Worm (Caenorhabditis elegans): ENCODE results near the gene ttll-5.

Gene ttll-5

DNA sequence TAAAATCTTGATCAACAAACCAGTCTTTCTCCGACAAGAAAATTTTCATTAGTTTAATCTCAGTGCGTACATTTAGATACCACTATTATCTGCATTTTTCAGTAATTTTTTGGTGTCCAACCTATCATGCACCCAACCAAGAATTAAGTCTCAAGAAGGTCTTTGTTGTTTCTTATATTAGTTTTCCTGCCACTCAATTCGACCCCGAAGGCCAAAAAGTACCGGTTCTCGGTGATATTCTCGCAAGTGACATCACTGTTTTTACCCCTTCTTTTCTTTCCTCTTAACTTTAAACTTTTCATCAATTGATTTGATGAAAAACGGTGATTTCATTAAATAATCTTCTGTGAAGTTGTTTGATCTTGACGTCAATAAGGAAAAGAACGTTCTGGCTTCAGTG is 34.7 kb downstream of the ttll-5 start, which contains the start of gene F38B7.2 (continued):
- TF ChIP-seq zag-1 (tag; optimal IDR thresholded peaks at IDR 0.05) (no peak), Y48G9A.11 (GFP tag; IDR thresholded peaks at IDR 0.05) (no peak), hmg-1.1 (GFP tag; IDR thresholded peaks at IDR 0.05) (no peak), aha-1 (tag) (peak; percentile 49), pqm-1 (tag; optimal IDR thresholded peaks at IDR 0.05) (no peak), nhr-28 (tag; optimal IDR thresholded peaks at IDR 0.05) (peak; percentile 4), lin-29 (GFP tag; IDR thresholded peaks at IDR 0.05) (no peak), nhr-102 (tag; optimal IDR thresholded peaks at IDR 0.05) (no peak), unc-39 (tag; optimal IDR thresholded peaks at IDR 0.05) (no peak), lin-15B (tag; optimal IDR thresholded peaks at IDR 0.05) (no peak), D1046.2 (GFP tag; IDR thresholded peaks at IDR 0.05) (no peak), nhr-77 (tag; optimal IDR thresholded peaks at IDR 0.05) (no peak), zfp-3 (GFP tag; conservative IDR thresholded peaks at IDR 0.05) (no peak), nhr-10 (tag; optimal IDR thresholded peaks at IDR 0.05) (peak; percentile 30), tra-1 (GFP tag; IDR thresholded peaks at IDR 0.05) (no peak), madf-5 (GFP tag; IDR thresholded peaks at IDR 0.05) (no peak)

DNA sequence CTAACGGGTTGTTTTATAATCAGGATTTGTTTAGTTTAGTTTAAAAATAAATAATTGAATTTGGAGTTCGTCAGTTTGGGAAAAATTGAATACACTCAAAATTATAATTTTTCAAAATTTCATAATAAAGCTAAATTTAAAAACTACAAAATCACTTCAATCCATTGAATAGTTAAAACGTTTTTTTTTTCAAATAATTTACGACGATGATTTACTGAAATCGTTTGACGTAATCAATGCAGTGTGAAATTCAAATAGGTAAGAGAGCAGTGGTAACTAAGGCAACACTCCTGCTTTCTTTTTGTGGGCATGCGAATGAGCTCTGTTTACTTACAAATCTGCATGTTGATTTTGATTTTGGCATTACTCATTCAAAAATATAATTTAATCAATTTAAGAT is 36.4 kb downstream of the ttll-5 start, which contains the start of gene F38B7.10:
F38B7.10 (plus strand) TSS at position 301 of the 400 bp plus-strand sequence.
- no peak for TF ChIP-seq set-16 (GFP tag; IDR thresholded peaks at IDR 0.05)
- TF ChIP-seq aha-1 (tag) = peak; percentile 49

DNA sequence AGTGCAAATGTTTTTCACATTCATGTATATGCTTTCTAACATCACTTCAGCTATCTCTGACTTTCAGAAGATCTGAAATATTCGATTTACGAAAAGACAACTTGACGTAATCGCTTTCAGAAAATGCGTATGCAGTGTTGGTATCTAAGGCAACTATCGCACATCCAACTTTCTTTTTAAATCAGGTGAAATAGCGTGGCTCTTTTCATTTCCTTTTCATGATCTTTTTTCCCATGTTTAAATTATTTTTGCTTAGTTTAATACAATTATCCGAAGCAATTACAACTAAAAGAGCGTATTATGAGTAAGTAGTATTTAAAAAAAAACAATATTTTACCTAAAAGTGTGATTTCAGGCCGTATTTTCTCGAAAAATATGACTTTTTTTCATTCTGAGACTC is 37.9 kb downstream of the ttll-5 start, which contains the start of gene F38B7.11:
F38B7.11 (plus strand) TSS at position 301 of the 400 bp plus-strand sequence.
- no peak for TF ChIP-seq ces-1 (GFP tag; optimal IDR thresholded peaks at IDR 0.05)
- no peak for TF ChIP-seq daf-12 (tag; optimal IDR thresholded peaks at IDR 0.05)
- TF ChIP-seq vab-7 (GFP tag; IDR thresholded peaks at IDR 0.05) = no peak
- no peak for TF ChIP-seq unc-130 (GFP tag; optimal IDR thresholded peaks at IDR 0.05)
- no peak for TF ChIP-seq ceh-82 (tag; optimal IDR thresholded peaks at IDR 0.05)
- no peak for TF ChIP-seq nhr-42 (GFP tag; IDR thresholded peaks at IDR 0.05)

DNA sequence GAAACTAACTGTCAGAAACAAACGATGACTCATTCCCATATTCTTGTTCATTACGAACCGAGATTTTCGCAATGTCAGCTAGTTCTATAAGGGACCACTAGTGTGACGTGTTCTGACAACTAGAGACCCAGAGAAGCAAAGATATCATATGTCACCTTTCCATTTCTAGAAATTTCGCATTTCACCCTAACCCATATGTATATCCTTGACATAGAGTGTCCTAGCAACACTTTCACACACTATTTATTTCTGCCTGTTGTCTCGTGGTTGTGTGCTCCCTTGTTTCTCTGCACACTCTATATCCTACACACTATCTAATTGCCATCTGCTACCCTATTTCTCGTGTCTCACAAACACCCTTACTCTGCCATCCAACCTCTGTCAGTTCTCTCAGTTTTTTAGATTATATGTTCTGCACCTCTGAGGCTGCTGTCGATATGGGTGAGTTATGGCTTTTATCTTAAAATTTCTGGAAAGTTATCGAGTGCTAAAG is 40.1 kb downstream of the ttll-5 start, which contains the start of the genes F38B7.17 and F38B7.3:
F38B7.17 (minus strand) TSS at position 51 of the 493 bp plus-strand sequence.
F38B7.3 (plus strand) TSS at position 194 of the 493 bp plus-strand sequence.
- TF ChIP-seq dmd-6 (GFP tag; IDR thresholded peaks at IDR 0.05) = peak; percentile 55
- no peak for TF ChIP-seq spr-3 (GFP tag; optimal IDR thresholded peaks at IDR 0.05)
- TF ChIP-seq set-16 (GFP tag; IDR thresholded peaks at IDR 0.05) = no peak
- no peak for TF ChIP-seq fos-1 (tag; optimal IDR thresholded peaks at IDR 0.05)
- no peak for TF ChIP-seq nhr-102 (tag; optimal IDR thresholded peaks at IDR 0.05)
- TF ChIP-seq pqm-1 (tag; optimal IDR thresholded peaks at IDR 0.05) = peak; percentile 66
- TF ChIP-seq hlh-11 (tag; optimal IDR thresholded peaks at IDR 0.05) = peak; percentile 85
- no peak for TF ChIP-seq F49E8.2 (tag; optimal IDR thresholded peaks at IDR 0.05; ENCODE audit: borderline replicate concordance)
- TF ChIP-seq aha-1 (tag) = no peak
- no peak for TF ChIP-seq daf-12 (tag; optimal IDR thresholded peaks at IDR 0.05)
- 0 out of 2 replicates have a peak, but pooled peaks have one; percentile 44 for TF ChIP-seq ctbp-1 (GFP tag; IDR thresholded peaks at IDR 0.05)
- no peak for TF ChIP-seq vab-7 (GFP tag; IDR thresholded peaks at IDR 0.05)
- TF ChIP-seq ceh-82 (tag; optimal IDR thresholded peaks at IDR 0.05) = no peak
- no peak for TF ChIP-seq gei-8 (GFP tag; optimal IDR thresholded peaks at IDR 0.05)
- no peak for TF ChIP-seq nhr-41 (GFP tag; IDR thresholded peaks at IDR 0.05)
- peak in 1 of 2 experiments; percentile 52 for TF ChIP-seq unc-62 (GFP tag; optimal IDR thresholded peaks at IDR 0.05 in 1 of 2)
- no peak for TF ChIP-seq unc-62 (tag; optimal IDR thresholded peaks at IDR 0.05)
- TF ChIP-seq lin-13 (GFP tag; optimal IDR thresholded peaks at IDR 0.05) = no peak
- no peak for TF ChIP-seq lin-29 (GFP tag; IDR thresholded peaks at IDR 0.05)
- no peak for TF ChIP-seq lim-7 (GFP tag; IDR thresholded peaks at IDR 0.05)
- TF ChIP-seq egl-43 (GFP tag; IDR thresholded peaks at IDR 0.05) = no peak
- peak; percentile 17 for TF ChIP-seq nhr-48 (tag; optimal IDR thresholded peaks at IDR 0.05)
- TF ChIP-seq mxl-3 (GFP tag; optimal IDR thresholded peaks at IDR 0.05) = peak; percentile 63
- peak; percentile 93 for TF ChIP-seq hlh-30 (tag; optimal IDR thresholded peaks at IDR 0.05; ENCODE audit: insufficient read depth)
- TF ChIP-seq ceh-32 (tag; optimal IDR thresholded peaks at IDR 0.05; ENCODE audit: poor library complexity) = no peak
- TF ChIP-seq ceh-20 (GFP tag; IDR thresholded peaks at IDR 0.05) = no peak
- no peak for TF ChIP-seq daf-19 (GFP tag; conservative IDR thresholded peaks at IDR 0.05)
- TF ChIP-seq saeg-2 (GFP tag; IDR thresholded peaks at IDR 0.05) = no peak
- TF ChIP-seq egl-27 (tag; optimal IDR thresholded peaks at IDR 0.05) = no peak
- no peak for TF ChIP-seq nhr-76 (tag; optimal IDR thresholded peaks at IDR 0.05)
- no peak for TF ChIP-seq tra-1 (GFP tag; IDR thresholded peaks at IDR 0.05)
- TF ChIP-seq dmd-8 (GFP tag; IDR thresholded peaks at IDR 0.05) = no peak
- no peak for TF ChIP-seq zag-1 (tag; optimal IDR thresholded peaks at IDR 0.05)
